Worm (Caenorhabditis elegans) whole organism, late embryonic: Measurements from ENCODE around the gene T25E12.14.

Source experiments
- T23F11.4 ChIP-seq: fragments of 200-800 bp; sonication (Bioruptor generic); optimal IDR thresholded peaks from 2 replicates; lab custom pipeline; 2018; ENCODE audit warnings: mild to moderate bottlenecking, missing genetic modification characterization, missing compliant biosample characterization
- ama-1 ChIP-seq: fragments of 150-350 bp; optimal IDR thresholded peaks from 2 replicates; lab custom pipeline; 2014
- fkh-10 ChIP-seq: fragments of 150-350 bp; optimal IDR thresholded peaks from 2 replicates; lab custom pipeline; 2014; ENCODE audit warnings: missing biosample characterization, missing genetic modification reagents, missing genetic modification characterization
- hlh-15 ChIP-seq: sonication (generic microtip); optimal IDR thresholded peaks from 2 replicates; lab custom pipeline; 2016; ENCODE audit warnings: missing genetic modification characterization, missing compliant biosample characterization
- lin-11 ChIP-seq: fragments of 200-800 bp; sonication (Bioruptor generic); optimal IDR thresholded peaks from 2 replicates; lab custom pipeline; 2018; ENCODE audit warnings: mild to moderate bottlenecking, missing genetic modification characterization, missing compliant biosample characterization
- sdc-2 ChIP-seq: sonication (generic microtip); optimal IDR thresholded peaks from 2 replicates; lab custom pipeline; 2016; ENCODE audit warnings: missing genotype, missing genetic modification characterization, missing compliant biosample characterization
- sox-4 ChIP-seq: sonication (generic microtip); optimal IDR thresholded peaks from 2 replicates; lab custom pipeline; 2017; ENCODE audit warnings: mild to moderate bottlenecking, missing genetic modification characterization, inconsistent platforms, missing compliant biosample characterization

- TF ChIP-seq T23F11.4 (GFP tag; lab: Kevin White, UChicago) (no peak), lin-11 (no peak), ama-1 (lab: Kevin White, UChicago) (no peak), fkh-10 (no peak), hlh-15 (tag; lab: Kevin White, UChicago) (no peak), sox-4 (tag; lab: Kevin White, UChicago) (no peak), sdc-2 (tag; lab: Kevin White, UChicago) (no peak)
These were observed 34.0 kb upstream of the T25E12.14 start for ce11 chrV:16692988-16693387.
